Worm (Caenorhabditis elegans): ENCODE data around the gene F38A5.22.

F38A5.22 gene

DNA sequence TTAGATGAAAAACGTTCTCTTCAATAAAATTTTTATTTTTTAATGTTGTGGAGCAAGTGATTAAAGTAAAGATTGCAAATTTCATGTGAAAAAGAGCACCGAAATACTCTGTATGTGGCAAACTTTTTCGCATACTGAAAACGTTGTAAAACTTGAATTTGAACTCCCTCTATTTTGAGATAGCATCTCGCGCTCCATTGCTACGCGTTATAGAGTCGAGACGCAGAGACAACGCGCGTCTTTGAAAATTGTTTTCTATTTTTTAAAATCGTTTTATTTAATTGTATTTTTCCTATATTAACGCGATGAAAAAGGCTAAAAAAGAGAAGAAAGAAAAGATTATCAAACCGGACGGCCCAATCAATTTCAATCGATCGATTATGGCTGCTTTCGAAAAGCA lies 47.1 kb downstream of the F38A5.22 start, which contains the start of gene fan-1:
TSS of gene fan-1 (plus strand) at position 78 of the 400 bp plus-strand sequence.
- no peak for TF ChIP-seq Y55F3AM.14 (GFP tag; optimal IDR thresholded peaks at IDR 0.05)
- TF ChIP-seq ztf-1 (GFP tag; conservative IDR thresholded peaks at IDR 0.05): no peak
- TF ChIP-seq unc-62 (GFP tag; optimal IDR thresholded peaks at IDR 0.05): no peak
- TF ChIP-seq elt-3 (tag; optimal IDR thresholded peaks at IDR 0.05): no peak
- no peak for TF ChIP-seq skn-1 (tag; optimal IDR thresholded peaks at IDR 0.05)
- no peak for TF ChIP-seq ZK546.5 (tag; optimal IDR thresholded peaks at IDR 0.05)
- no peak for TF ChIP-seq nhr-237 (tag; optimal IDR thresholded peaks at IDR 0.05)
- no peak for TF ChIP-seq nhr-12 (tag; optimal IDR thresholded peaks at IDR 0.05)
- peak; percentile 56 for TF ChIP-seq nhr-129 (tag; optimal IDR thresholded peaks at IDR 0.05)
- no peak for TF ChIP-seq nhr-77 (tag; optimal IDR thresholded peaks at IDR 0.05)
- TF ChIP-seq lsy-2 (tag; optimal IDR thresholded peaks at IDR 0.05): peak; percentile 43 to 80
- peak; percentile 23 for TF ChIP-seq fos-1 (tag; optimal IDR thresholded peaks at IDR 0.05)
- TF ChIP-seq crh-2 (tag; optimal IDR thresholded peaks at IDR 0.05): peak; percentile 30
- peak; percentile 70 for TF ChIP-seq C34F6.9 (tag; optimal IDR thresholded peaks at IDR 0.05)
- TF ChIP-seq sma-3 (GFP tag; optimal IDR thresholded peaks at IDR 0.05): peak; percentile 39
- TF ChIP-seq nhr-23 (tag; optimal IDR thresholded peaks at IDR 0.05): no peak
- TF ChIP-seq dmd-4 (tag; optimal IDR thresholded peaks at IDR 0.05): no peak
- peak; percentile 9 for TF ChIP-seq nhr-25 (tag; optimal IDR thresholded peaks at IDR 0.05)
- TF ChIP-seq unc-39 (tag; optimal IDR thresholded peaks at IDR 0.05): no peak
- no peak for TF ChIP-seq ceh-16 (tag; optimal IDR thresholded peaks at IDR 0.05)
- no peak for TF ChIP-seq mdl-1 (tag; optimal IDR thresholded peaks at IDR 0.05)
- TF ChIP-seq lin-11 (tag; optimal IDR thresholded peaks at IDR 0.05): no peak
- TF ChIP-seq mab-5 (tag; optimal IDR thresholded peaks at IDR 0.05): no peak
- no peak for TF ChIP-seq nhr-10 (tag; optimal IDR thresholded peaks at IDR 0.05)
- TF ChIP-seq alr-1 (tag; optimal IDR thresholded peaks at IDR 0.05): no peak
- TF ChIP-seq zag-1 (tag; optimal IDR thresholded peaks at IDR 0.05): no peak
- TF ChIP-seq ztf-11 (tag; optimal IDR thresholded peaks at IDR 0.05): no peak
- TF ChIP-seq unc-55 (GFP tag; optimal IDR thresholded peaks at IDR 0.05): peak; percentile 93
- TF ChIP-seq mbf-1 (tag; optimal IDR thresholded peaks at IDR 0.05): no peak
- peak; percentile 5 for TF ChIP-seq snpc-4 (tag; optimal IDR thresholded peaks at IDR 0.05)
- no peak for TF ChIP-seq blmp-1 (tag; optimal IDR thresholded peaks at IDR 0.05; ENCODE audit: insufficient read depth)
- no peak for TF ChIP-seq egl-27 (tag; optimal IDR thresholded peaks at IDR 0.05)
- no peak for TF ChIP-seq nhr-6 (tag; optimal IDR thresholded peaks at IDR 0.05)
- TF ChIP-seq nhr-11 (tag; optimal IDR thresholded peaks at IDR 0.05): no peak
- no peak for TF ChIP-seq R02D3.7 (tag; optimal IDR thresholded peaks at IDR 0.05)
- TF ChIP-seq elt-1 (tag; optimal IDR thresholded peaks at IDR 0.05): no peak
- TF ChIP-seq ztf-4 (tag; optimal IDR thresholded peaks at IDR 0.05): no peak
- TF ChIP-seq sem-4 (tag; optimal IDR thresholded peaks at IDR 0.05): peak; percentile 20
- TF ChIP-seq ceh-82 (tag; optimal IDR thresholded peaks at IDR 0.05): no peak
- TF ChIP-seq nhr-21 (tag; optimal IDR thresholded peaks at IDR 0.05): peak; percentile 23
- TF ChIP-seq lin-13 (GFP tag; optimal IDR thresholded peaks at IDR 0.05): peak; percentile 69
- TF ChIP-seq gmeb-1 (tag; optimal IDR thresholded peaks at IDR 0.05): peak; percentile 97
- TF ChIP-seq peb-1 (tag; optimal IDR thresholded peaks at IDR 0.05): no peak
- TF ChIP-seq F13H6.1 (tag; optimal IDR thresholded peaks at IDR 0.05): peak; percentile 38
- TF ChIP-seq ama-1 (optimal IDR thresholded peaks at IDR 0.05): no peak
- no peak for TF ChIP-seq lin-39 (tag; optimal IDR thresholded peaks at IDR 0.05)
- no peak for TF ChIP-seq aly-2 (tag; optimal IDR thresholded peaks at IDR 0.05)
- TF ChIP-seq sma-9 (GFP tag; optimal IDR thresholded peaks at IDR 0.05): peak; percentile 72
- TF ChIP-seq sma-9 (tag; optimal IDR thresholded peaks at IDR 0.05): no peak

All from whole organism, L2 larva.